Worm (Caenorhabditis elegans) whole organism, L1 larva: ENCODE measurements around the gene umps-1.

Experiments used
- C04F5.9 ChIP-seq: sonication (generic microtip); optimal IDR thresholded peaks from 2 replicates; lab custom pipeline; 2016; ENCODE audit warnings: missing genetic modification characterization, missing compliant biosample characterization
- C16A3.4 ChIP-seq: fragments of 150-350 bp; optimal IDR thresholded peaks from 2 replicates; lab custom pipeline; 2014; ENCODE audit warnings: missing biosample characterization, missing genetic modification characterization
- Y116A8C.19 ChIP-seq: sonication (generic microtip); optimal IDR thresholded peaks from 2 replicates; lab custom pipeline; 2016; ENCODE audit warnings: missing compliant biosample characterization, missing genetic modification characterization, borderline replicate concordance
- alr-1 ChIP-seq: fragments of 200-800 bp; sonication (Bioruptor generic); optimal IDR thresholded peaks from 2 replicates; lab custom pipeline; 2018; ENCODE audit warnings: borderline replicate concordance, mild to moderate bottlenecking, missing genetic modification characterization, missing compliant biosample characterization
- aly-2 ChIP-seq: fragments of 150-350 bp; optimal IDR thresholded peaks from 2 replicates; lab custom pipeline; 2014; ENCODE audit warnings: missing biosample characterization, missing genetic modification characterization
- ama-1 ChIP-seq: fragments of 150-350 bp; optimal IDR thresholded peaks from 2 replicates; lab custom pipeline; 2014
- blmp-1 ChIP-seq: fragments of 150-350 bp; optimal IDR thresholded peaks from 2 replicates; lab custom pipeline; 2014; ENCODE audit warnings: missing biosample characterization, missing genetic modification characterization
- ceh-88 ChIP-seq: fragments of 200-800 bp; sonication (Bioruptor generic); IDR thresholded peaks from 2 replicates; pipeline ENCODE4 v1.3.6; 2022; ENCODE audit warnings: missing genetic modification characterization, missing compliant biosample characterization
- ceh-90 ChIP-seq: sonication (generic microtip); optimal IDR thresholded peaks from 2 replicates; lab custom pipeline; 2016; ENCODE audit warnings: missing genetic modification characterization, missing compliant biosample characterization
- efl-1 ChIP-seq, 4 experiments: fragments of 150-350 bp; optimal IDR thresholded peaks in 3 of 4; peaks in 1 of 4; 1 replicate in 1 of 4; 2 replicates in 3 of 4; lab custom pipeline; 2014; ENCODE audit warnings: missing biosample characterization in 2 of 4, missing genetic modification characterization in 2 of 4, missing genetic modification reagents in 2 of 4
- egl-13 ChIP-seq: sonication (generic microtip); optimal IDR thresholded peaks from 2 replicates; lab custom pipeline; 2016; ENCODE audit warnings: missing genotype, missing genetic modification reagents, missing genetic modification characterization, missing compliant biosample characterization
- elt-2 ChIP-seq: sonication (generic microtip); optimal IDR thresholded peaks from 2 replicates; lab custom pipeline; 2016; ENCODE audit warnings: missing genetic modification characterization, mild to moderate bottlenecking, inconsistent platforms, missing compliant biosample characterization, missing genetic modification reagents
- ets-5 ChIP-seq: fragments of 200-800 bp; sonication (Bioruptor generic); IDR thresholded peaks from 2 replicates; pipeline ENCODE4 v1.3.6; 2022; ENCODE audit warnings: missing genetic modification characterization, missing compliant biosample characterization
- fkh-10 ChIP-seq: sonication (generic microtip); optimal IDR thresholded peaks from 2 replicates; lab custom pipeline; 2017; ENCODE audit warnings: missing biosample characterization, missing genetic modification reagents, missing genetic modification characterization
- fkh-8 ChIP-seq: sonication (generic microtip); optimal IDR thresholded peaks from 2 replicates; lab custom pipeline; 2016; ENCODE audit warnings: mild to moderate bottlenecking, missing genetic modification characterization, missing compliant biosample characterization
- hlh-17 ChIP-seq: fragments of 200-800 bp; sonication (Bioruptor generic); optimal IDR thresholded peaks from 2 replicates; lab custom pipeline; 2018; ENCODE audit warnings: missing genetic modification characterization, mild to moderate bottlenecking, missing compliant biosample characterization, moderate library complexity, borderline replicate concordance
- hlh-4 ChIP-seq: sonication (generic microtip); optimal IDR thresholded peaks from 2 replicates; lab custom pipeline; 2016; ENCODE audit warnings: mild to moderate bottlenecking, missing genetic modification characterization, missing compliant biosample characterization
- hpl-2 ChIP-seq: fragments of 150-350 bp; optimal IDR thresholded peaks from 2 replicates; lab custom pipeline; 2014; ENCODE audit warnings: missing biosample characterization, missing genetic modification reagents, missing genetic modification characterization
- irx-1 ChIP-seq: sonication (generic microtip); optimal IDR thresholded peaks from 2 replicates; lab custom pipeline; 2016; ENCODE audit warnings: missing genetic modification characterization, missing compliant biosample characterization
- jun-1 ChIP-seq: fragments of 150-350 bp; optimal IDR thresholded peaks from 2 replicates; lab custom pipeline; 2014; ENCODE audit warnings: missing biosample characterization, missing genetic modification reagents, missing genetic modification characterization
- lin-13 ChIP-seq: fragments of 150-350 bp; optimal IDR thresholded peaks from 2 replicates; lab custom pipeline; 2014; ENCODE audit warnings: missing biosample characterization, missing genetic modification reagents, missing genetic modification characterization
- lin-15B ChIP-seq: fragments of 150-350 bp; sonication (generic microtip); optimal IDR thresholded peaks from 3 replicates; lab custom pipeline; 2014; ENCODE audit warnings: missing biosample characterization, missing genetic modification characterization
- lin-35 ChIP-seq, 2 experiments: fragments of 150-350 bp; optimal IDR thresholded peaks; 2 replicates each; lab custom pipeline; 2014; ENCODE audit warnings: missing biosample characterization in 2 of 2, missing genetic modification characterization in 2 of 2, missing genetic modification reagents in 2 of 2
- mdl-1 ChIP-seq, 2 experiments: fragments of 150-350 bp; optimal IDR thresholded peaks; 2 replicates each; lab custom pipeline; 2014 to 2017; ENCODE audit warnings: missing biosample characterization in 2 of 2, missing genetic modification characterization in 2 of 2, inconsistent platforms in 1 of 2
- mef-2 ChIP-seq: fragments of 150-350 bp; optimal IDR thresholded peaks from 2 replicates; lab custom pipeline; 2014; ENCODE audit warnings: missing biosample characterization, missing genetic modification characterization
- mep-1 ChIP-seq: fragments of 150-350 bp; optimal IDR thresholded peaks from 2 replicates; lab custom pipeline; 2014; ENCODE audit warnings: missing biosample characterization, missing genetic modification characterization
- nhr-12 ChIP-seq: sonication (generic microtip); optimal IDR thresholded peaks from 2 replicates; lab custom pipeline; 2017; ENCODE audit warnings: missing biosample characterization, missing genetic modification characterization
- nhr-28 ChIP-seq: fragments of 150-350 bp; optimal IDR thresholded peaks from 2 replicates; lab custom pipeline; 2014; ENCODE audit warnings: missing biosample characterization, missing genetic modification characterization
- nhr-47 ChIP-seq: sonication (generic microtip); optimal IDR thresholded peaks from 2 replicates; lab custom pipeline; 2016; ENCODE audit warnings: mild to moderate bottlenecking, missing genetic modification characterization, moderate library complexity, missing compliant biosample characterization
- nhr-77 ChIP-seq: fragments of 150-350 bp; optimal IDR thresholded peaks from 2 replicates; lab custom pipeline; 2014; ENCODE audit warnings: missing biosample characterization, missing genetic modification characterization
- pag-3 ChIP-seq: sonication (generic microtip); optimal IDR thresholded peaks from 2 replicates; lab custom pipeline; 2017; ENCODE audit warnings: missing genetic modification characterization, mild to moderate bottlenecking, missing compliant biosample characterization, antibody characterized with exemption, borderline replicate concordance; ENCODE audit not compliant: insufficient read depth
- pax-3 ChIP-seq: fragments of 200-800 bp; sonication (Bioruptor generic); optimal IDR thresholded peaks from 2 replicates; lab custom pipeline; 2018; ENCODE audit warnings: mild to moderate bottlenecking, missing genetic modification characterization, moderate library complexity, missing compliant biosample characterization
- rnt-1 ChIP-seq: sonication (generic microtip); optimal IDR thresholded peaks from 2 replicates; lab custom pipeline; 2016; ENCODE audit warnings: mild to moderate bottlenecking, missing genetic modification characterization, moderate library complexity, missing compliant biosample characterization
- skn-1 ChIP-seq: fragments of 150-350 bp; optimal IDR thresholded peaks from 2 replicates; lab custom pipeline; 2014; ENCODE audit warnings: missing biosample characterization, missing genetic modification characterization
- snu-23 ChIP-seq: sonication (generic microtip); optimal IDR thresholded peaks from 2 replicates; lab custom pipeline; 2016; ENCODE audit warnings: missing genetic modification characterization, missing compliant biosample characterization
- sptf-1 ChIP-seq: fragments of 150-350 bp; optimal IDR thresholded peaks from 2 replicates; lab custom pipeline; 2014; ENCODE audit warnings: missing biosample characterization, missing genetic modification characterization
- tlp-1 ChIP-seq: fragments of 150-350 bp; optimal IDR thresholded peaks from 2 replicates; lab custom pipeline; 2014; ENCODE audit warnings: missing biosample characterization, missing genetic modification characterization
- unc-30 ChIP-seq: sonication (generic microtip); optimal IDR thresholded peaks from 2 replicates; lab custom pipeline; 2017; ENCODE audit warnings: missing biosample characterization, missing genetic modification characterization
- unc-62 ChIP-seq: fragments of 150-350 bp; optimal IDR thresholded peaks from 2 replicates; lab custom pipeline; 2014; ENCODE audit warnings: missing biosample characterization, missing genetic modification reagents, missing genetic modification characterization
- unc-86 ChIP-seq: sonication (generic microtip); optimal IDR thresholded peaks from 2 replicates; lab custom pipeline; 2016; ENCODE audit warnings: missing genetic modification characterization, missing compliant biosample characterization
- unc-98 ChIP-seq: fragments of 200-800 bp; sonication (Bioruptor generic); IDR thresholded peaks from 2 replicates; pipeline ENCODE4 v1.3.6; 2022; ENCODE audit warnings: missing genetic modification characterization, missing compliant biosample characterization
- vab-15 ChIP-seq: sonication (generic microtip); optimal IDR thresholded peaks from 2 replicates; lab custom pipeline; 2017; ENCODE audit warnings: missing genotype, mild to moderate bottlenecking, missing genetic modification characterization, missing compliant biosample characterization
- zip-4 ChIP-seq: fragments of 200-800 bp; sonication (Bioruptor generic); optimal IDR thresholded peaks from 2 replicates; lab custom pipeline; 2018; ENCODE audit warnings: mild to moderate bottlenecking, missing genetic modification characterization, moderate library complexity, missing compliant biosample characterization
- ztf-11 ChIP-seq, 2 experiments: sonication (generic microtip); optimal IDR thresholded peaks; 2 replicates each; lab custom pipeline; 2016 to 2017; ENCODE audit warnings: missing genetic modification characterization in 2 of 2, missing biosample characterization in 1 of 2, missing compliant biosample characterization in 1 of 2
- ztf-4 ChIP-seq: fragments of 150-350 bp; optimal IDR thresholded peaks from 2 replicates; lab custom pipeline; 2014; ENCODE audit warnings: missing biosample characterization, missing genetic modification characterization

Gene umps-1

ce11 chrIII:10354591-10354990 lies 2.9 kb downstream of the umps-1 start:
- TF ChIP-seq zip-4 (GFP tag; lab: Kevin White, UChicago) (no peak), rnt-1 (tag; lab: Kevin White, UChicago) (no peak), C04F5.9 (tag; lab: Kevin White, UChicago) (no peak), mef-2 (tag; lab: Kevin White, UChicago) (no peak), mdl-1 (tag; optimal IDR thresholded peaks at IDR 0.05; lab: Kevin White, UChicago) (no peak), efl-1 (optimal IDR thresholded peaks at IDR 0.05; lab: Kevin White, UChicago) (no peak), efl-1 (GFP tag; optimal IDR thresholded peaks at IDR 0.05 in 1 of 2; lab: Kevin White, UChicago) (no peak), hlh-17 (GFP tag; lab: Kevin White, UChicago) (no peak), lin-13 (GFP tag; lab: Kevin White, UChicago) (no peak), nhr-77 (no peak), lin-15B (tag; lab: Kevin White, UChicago) (no peak), mep-1 (tag; lab: Kevin White, UChicago) (no peak), ama-1 (lab: Kevin White, UChicago) (no peak), lin-35 (GFP tag; optimal IDR thresholded peaks at IDR 0.05; lab: Kevin White, UChicago) (no peak), unc-98 (GFP tag; lab: Robert Waterston, UW) (no peak), ceh-90 (no peak), ets-5 (GFP tag; lab: Robert Waterston, UW) (no peak)
- TF ChIP-seq, all 84 proteins: peak for 0

- TF ChIP-seq efl-1 (optimal IDR thresholded peaks at IDR 0.05; lab: Kevin White, UChicago) = no peak
- TF ChIP-seq efl-1 (GFP tag; optimal IDR thresholded peaks at IDR 0.05 in 1 of 2; lab: Kevin White, UChicago) = peak in 1 of 2 experiments; percentile 22
- TF ChIP-seq blmp-1 (tag; lab: Kevin White, UChicago) = peak; percentile 79
- no peak for TF ChIP-seq unc-30
- no peak for TF ChIP-seq nhr-47 (tag; lab: Kevin White, UChicago)
- no peak for TF ChIP-seq snu-23 (GFP tag; lab: Kevin White, UChicago)
- no peak for TF ChIP-seq jun-1 (tag; lab: Kevin White, UChicago)
- TF ChIP-seq pag-3 = no peak
- no peak for TF ChIP-seq fkh-10 (GFP tag; lab: Kevin White, UChicago)
Measured at ce11 chrIII:10353423-10353822, 4.0 kb downstream of the umps-1 start.

ce11 chrIII:10351595-10352207 lies 5.7 kb downstream of the umps-1 start, which contains the start of gene T07C4.3:
Gene T07C4.3 (plus strand): TSS chrIII:10352157.
- TF ChIP-seq unc-30 = no peak
- TF ChIP-seq aly-2 (tag; lab: Kevin White, UChicago) = no peak
- TF ChIP-seq sptf-1 (tag; lab: Kevin White, UChicago) = no peak
- TF ChIP-seq snu-23 (GFP tag; lab: Kevin White, UChicago) = no peak
- no peak for TF ChIP-seq irx-1
- no peak for TF ChIP-seq C16A3.4 (tag; lab: Kevin White, UChicago)
- TF ChIP-seq nhr-47 (tag; lab: Kevin White, UChicago) = no peak
- TF ChIP-seq unc-62 (GFP tag; lab: Kevin White, UChicago) = no peak
- TF ChIP-seq ama-1 (lab: Kevin White, UChicago) = no peak
- TF ChIP-seq hpl-2 = no peak
- no peak for TF ChIP-seq skn-1
- TF ChIP-seq egl-13 (tag; lab: Kevin White, UChicago) = no peak
- no peak for TF ChIP-seq Y116A8C.19
- TF ChIP-seq pag-3 = no peak

- TF ChIP-seq nhr-12 (tag; lab: Kevin White, UChicago) (no peak), alr-1 (tag; lab: Kevin White, UChicago) (no peak), ceh-88 (GFP tag; lab: Robert Waterston, UW) (no peak), pax-3 (tag; lab: Kevin White, UChicago) (no peak), ztf-11 (tag; optimal IDR thresholded peaks at IDR 0.05; lab: Kevin White, UChicago) (no peak), hlh-4 (tag; lab: Kevin White, UChicago) (no peak), vab-15 (no peak), tlp-1 (tag; lab: Kevin White, UChicago) (no peak), unc-86 (tag; lab: Kevin White, UChicago) (no peak), irx-1 (no peak), unc-98 (GFP tag; lab: Robert Waterston, UW) (no peak), Y116A8C.19 (no peak), fkh-8 (no peak), nhr-28 (no peak), ztf-4 (no peak), mdl-1 (tag; optimal IDR thresholded peaks at IDR 0.05; lab: Kevin White, UChicago) (no peak), C04F5.9 (tag; lab: Kevin White, UChicago) (no peak), elt-2 (no peak)
Measured at ce11 chrIII:10347049-10347448, 10.4 kb downstream of the umps-1 start, which contains the start of gene tbx-8. Gene tbx-8 (plus strand): TSS chrIII:10347349.
